Worm (Caenorhabditis elegans) whole organism, early embryonic: ENCODE measurements around the gene kup-1.
A peak's percentile ranks its signal among the peaks of the same experiment; 100 is the strongest.

Source experiments
- B0310.2 ChIP-seq: sonication (generic microtip); optimal IDR thresholded peaks from 2 replicates; lab custom pipeline; 2016; ENCODE audit warnings: mild to moderate bottlenecking, missing genetic modification characterization, missing compliant biosample characterization
- F13C5.2 ChIP-seq: sonication (generic microtip); optimal IDR thresholded peaks from 2 replicates; lab custom pipeline; 2017; ENCODE audit warnings: mild to moderate bottlenecking, missing genetic modification characterization, inconsistent platforms, missing compliant biosample characterization
- aly-1 ChIP-seq: sonication (generic microtip); optimal IDR thresholded peaks from 2 replicates; lab custom pipeline; 2016; ENCODE audit warnings: missing genetic modification characterization, missing compliant biosample characterization
- ama-1 ChIP-seq: fragments of 150-350 bp; optimal IDR thresholded peaks from 2 replicates; lab custom pipeline; 2014
- ceh-13 ChIP-seq: fragments of 200-800 bp; sonication (Bioruptor generic); optimal IDR thresholded peaks from 2 replicates; lab custom pipeline; 2018; ENCODE audit warnings: mild to moderate bottlenecking, missing genetic modification characterization, missing compliant biosample characterization
- ceh-36 ChIP-seq: sonication (generic microtip); optimal IDR thresholded peaks from 2 replicates; lab custom pipeline; 2016; ENCODE audit warnings: missing genetic modification characterization, inconsistent platforms, missing compliant biosample characterization
- ets-7 ChIP-seq: sonication (generic microtip); optimal IDR thresholded peaks from 2 replicates; lab custom pipeline; 2016; ENCODE audit warnings: missing genotype, missing genetic modification characterization, missing compliant biosample characterization
- flt-1 ChIP-seq: fragments of 200-800 bp; sonication (Bioruptor generic); IDR thresholded peaks from 2 replicates; pipeline ENCODE4 v1.3.6; 2022; ENCODE audit warnings: missing genetic modification characterization, missing compliant biosample characterization
- hmbx-1 ChIP-seq: sonication (generic microtip); optimal IDR thresholded peaks from 2 replicates; lab custom pipeline; 2016; ENCODE audit warnings: mild to moderate bottlenecking, missing genetic modification characterization, missing compliant biosample characterization
- hmg-4 ChIP-seq: fragments of 200-800 bp; sonication (Bioruptor generic); optimal IDR thresholded peaks from 2 replicates; lab custom pipeline; 2018; ENCODE audit warnings: mild to moderate bottlenecking, missing genetic modification characterization, missing compliant biosample characterization
- hnd-1 ChIP-seq: sonication (generic microtip); optimal IDR thresholded peaks from 2 replicates; lab custom pipeline; 2016; ENCODE audit warnings: missing genetic modification characterization, missing compliant biosample characterization
- pes-1 ChIP-seq: fragments of 200-800 bp; sonication (Bioruptor generic); IDR thresholded peaks from 2 replicates; pipeline ENCODE4 v1.3.6; 2022; ENCODE audit warnings: missing genetic modification reagents, missing genetic modification characterization, missing compliant biosample characterization
- scrt-1 ChIP-seq: fragments of 200-800 bp; sonication (Bioruptor generic); IDR thresholded peaks from 2 replicates; pipeline ENCODE4 v1.3.6; 2022; ENCODE audit warnings: missing genetic modification characterization, missing compliant biosample characterization
- sea-1 ChIP-seq: fragments of 200-800 bp; sonication (Bioruptor generic); conservative IDR thresholded peaks from 2 replicates; pipeline ENCODE4 v1.3.6; 2022; ENCODE audit warnings: missing genetic modification characterization, missing compliant biosample characterization
- tbx-11 ChIP-seq: fragments of 200-800 bp; sonication (Bioruptor generic); IDR thresholded peaks from 2 replicates; pipeline ENCODE4 v1.3.6; 2022; ENCODE audit warnings: missing genetic modification characterization, missing compliant biosample characterization
- tbx-37 ChIP-seq: fragments of 200-800 bp; sonication (Bioruptor generic); conservative IDR thresholded peaks from 2 replicates; pipeline ENCODE4 v1.3.6; 2022; ENCODE audit warnings: missing genetic modification reagents, missing genetic modification characterization, missing compliant biosample characterization
- tra-4 ChIP-seq: sonication (generic microtip); optimal IDR thresholded peaks from 2 replicates; lab custom pipeline; 2017; ENCODE audit warnings: missing genetic modification characterization, missing compliant biosample characterization

Gene kup-1

DNA sequence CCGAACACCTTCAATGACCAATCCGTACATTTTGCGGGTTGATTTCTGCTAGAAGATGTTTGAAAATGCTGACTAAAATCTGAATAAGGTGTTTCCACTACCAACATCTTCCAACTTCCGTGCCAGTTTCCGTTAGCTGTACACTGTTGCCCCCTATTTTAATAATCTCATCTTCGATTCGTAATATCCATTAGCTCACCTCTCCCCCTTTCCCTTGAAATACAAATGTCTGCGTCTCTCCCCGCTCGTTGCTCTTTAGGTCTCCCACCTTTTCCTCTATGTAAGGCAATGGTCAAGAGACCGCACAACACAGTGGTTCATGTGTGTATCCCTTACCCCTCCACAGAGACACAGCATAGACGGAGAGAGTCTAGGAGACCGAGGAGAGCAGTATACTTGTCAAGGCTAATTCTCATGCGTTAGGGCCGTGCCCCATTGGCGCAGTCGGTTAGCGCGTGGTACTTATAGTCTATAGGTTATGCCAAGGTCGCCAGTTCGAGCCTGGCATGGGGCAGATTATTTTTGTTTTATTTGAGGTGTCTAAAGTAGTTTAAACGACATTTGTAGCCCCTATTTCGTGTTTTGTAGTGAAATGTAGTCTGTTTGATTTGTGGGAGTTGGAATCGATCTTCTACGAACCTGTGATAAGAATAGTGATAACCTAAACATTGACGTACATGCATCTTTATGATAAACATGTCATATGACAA, 38.8 kb downstream of the kup-1 start, which contains the start of gene gcy-33:
TSS of gene gcy-33 (minus strand) at position 51 of the 710 bp plus-strand sequence.
- TF ChIP-seq sea-1 (GFP tag; lab: Robert Waterston, UW) (peak; percentile 93), flt-1 (GFP tag; lab: Robert Waterston, UW) (peak; percentile 98), hmbx-1 (tag; lab: Kevin White, UChicago) (peak; percentile 89), ama-1 (lab: Kevin White, UChicago) (no peak), tra-4 (tag; lab: Kevin White, UChicago) (peak; percentile 93), tbx-11 (GFP tag; lab: Robert Waterston, UW) (peak; percentile 98), ceh-13 (GFP tag; lab: Kevin White, UChicago) (peak; percentile 94), F13C5.2 (tag; lab: Kevin White, UChicago) (peak; percentile 97), pes-1 (peak; percentile 98), ets-7 (tag; lab: Kevin White, UChicago) (peak; percentile 93), scrt-1 (GFP tag; lab: Robert Waterston, UW) (peak; percentile 98), hnd-1 (tag; lab: Kevin White, UChicago) (peak; percentile 89), ceh-36 (tag; lab: Kevin White, UChicago) (peak; percentile 97), tbx-37 (GFP tag; lab: Robert Waterston, UW) (peak; percentile 98), aly-1 (tag; lab: Kevin White, UChicago) (peak; percentile 98), B0310.2 (peak; percentile 96), hmg-4 (GFP tag; lab: Kevin White, UChicago) (peak; percentile 99)

DNA sequence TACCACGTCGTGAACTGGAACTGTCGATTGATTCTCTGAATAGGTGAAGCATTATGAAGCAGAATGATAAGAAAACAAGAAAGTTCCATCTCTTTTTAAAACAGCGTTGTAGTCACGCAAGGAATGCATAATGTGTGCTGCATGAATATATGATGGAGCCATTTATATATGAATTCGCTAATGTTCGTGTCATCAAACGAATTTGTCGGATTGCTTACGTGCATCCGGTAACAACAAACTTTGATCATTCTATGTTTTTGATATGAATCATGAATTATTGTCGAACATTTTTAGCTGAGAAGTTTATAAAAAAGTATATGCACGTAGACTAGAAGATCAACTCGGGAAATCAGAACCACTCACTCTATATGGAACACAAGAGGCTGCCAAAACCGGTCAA, 43.3 kb downstream of the kup-1 start:
- TF ChIP-seq hnd-1 (tag; lab: Kevin White, UChicago) (no peak), ama-1 (lab: Kevin White, UChicago) (no peak), tbx-37 (GFP tag; lab: Robert Waterston, UW) (no peak), aly-1 (tag; lab: Kevin White, UChicago) (no peak), scrt-1 (GFP tag; lab: Robert Waterston, UW) (no peak), flt-1 (GFP tag; lab: Robert Waterston, UW) (no peak), B0310.2 (no peak), sea-1 (GFP tag; lab: Robert Waterston, UW) (no peak), hmg-4 (GFP tag; lab: Kevin White, UChicago) (no peak), tbx-11 (GFP tag; lab: Robert Waterston, UW) (no peak), tra-4 (tag; lab: Kevin White, UChicago) (no peak), ets-7 (tag; lab: Kevin White, UChicago) (no peak), ceh-36 (tag; lab: Kevin White, UChicago) (no peak), pes-1 (no peak), hmbx-1 (tag; lab: Kevin White, UChicago) (no peak), ceh-13 (GFP tag; lab: Kevin White, UChicago) (no peak), F13C5.2 (tag; lab: Kevin White, UChicago) (no peak)

- TF ChIP-seq hmbx-1 (tag; lab: Kevin White, UChicago) (no peak), scrt-1 (GFP tag; lab: Robert Waterston, UW) (no peak), ceh-13 (GFP tag; lab: Kevin White, UChicago) (no peak), hmg-4 (GFP tag; lab: Kevin White, UChicago) (no peak), ceh-36 (tag; lab: Kevin White, UChicago) (no peak), tbx-37 (GFP tag; lab: Robert Waterston, UW) (no peak), sea-1 (GFP tag; lab: Robert Waterston, UW) (no peak), F13C5.2 (tag; lab: Kevin White, UChicago) (no peak), flt-1 (GFP tag; lab: Robert Waterston, UW) (no peak), B0310.2 (no peak), ama-1 (lab: Kevin White, UChicago) (no peak), pes-1 (no peak), tbx-11 (GFP tag; lab: Robert Waterston, UW) (no peak), hnd-1 (tag; lab: Kevin White, UChicago) (no peak), aly-1 (tag; lab: Kevin White, UChicago) (no peak), ets-7 (tag; lab: Kevin White, UChicago) (no peak), tra-4 (tag; lab: Kevin White, UChicago) (no peak)
Measured at ce11 chrV:11995862-11996261, 44.8 kb downstream of the kup-1 start, which contains the start of gene C52E4.12. C52E4.12 (plus strand) TSS chrV:11996162.

DNA sequence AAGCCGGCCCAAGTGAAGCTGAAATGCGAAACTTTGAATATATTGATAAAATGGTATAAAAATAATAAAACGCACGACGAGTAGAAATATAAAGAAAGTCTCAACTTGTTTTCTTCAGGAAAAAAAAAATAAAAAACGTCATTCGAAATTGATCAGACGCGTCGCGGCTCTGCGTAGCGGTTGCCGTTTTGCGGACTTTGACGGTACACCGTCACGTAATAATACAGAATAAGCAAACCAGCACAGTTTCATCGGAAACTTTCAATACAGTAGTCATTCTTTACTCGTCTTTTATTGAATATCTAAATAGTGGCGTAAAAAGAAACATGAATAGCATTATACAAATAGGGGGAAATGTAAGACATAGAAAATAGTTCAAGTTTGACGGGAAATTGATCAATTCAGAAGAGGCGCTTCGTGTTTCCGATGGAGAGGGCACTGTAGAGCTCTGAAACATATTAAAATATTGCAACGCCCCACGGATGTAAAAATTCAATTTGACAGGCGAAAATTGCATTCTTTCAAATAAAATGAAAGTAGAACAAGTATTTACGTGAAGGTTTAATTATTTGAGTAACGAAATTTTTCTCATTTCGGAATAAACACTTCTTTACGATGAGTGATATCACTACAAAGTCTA, 46.8 kb downstream of the kup-1 start, which contains the start of the genes cyl-1 and C52E4.7:
TSS of gene cyl-1 (minus strand) at position 18 of the 640 bp plus-strand sequence.
TSS of gene C52E4.7 (plus strand) at position 590 of the 640 bp plus-strand sequence.
- TF ChIP-seq flt-1 (GFP tag; lab: Robert Waterston, UW) = no peak
- TF ChIP-seq F13C5.2 (tag; lab: Kevin White, UChicago) = no peak
- TF ChIP-seq ceh-36 (tag; lab: Kevin White, UChicago) = no peak
- no peak for TF ChIP-seq ama-1 (lab: Kevin White, UChicago)
- TF ChIP-seq tbx-11 (GFP tag; lab: Robert Waterston, UW) = no peak
- no peak for TF ChIP-seq scrt-1 (GFP tag; lab: Robert Waterston, UW)
- TF ChIP-seq hmbx-1 (tag; lab: Kevin White, UChicago) = no peak
- TF ChIP-seq hnd-1 (tag; lab: Kevin White, UChicago) = no peak
- no peak for TF ChIP-seq hmg-4 (GFP tag; lab: Kevin White, UChicago)
- no peak for TF ChIP-seq tra-4 (tag; lab: Kevin White, UChicago)
- TF ChIP-seq ceh-13 (GFP tag; lab: Kevin White, UChicago) = no peak
- TF ChIP-seq tbx-37 (GFP tag; lab: Robert Waterston, UW) = no peak
- no peak for TF ChIP-seq sea-1 (GFP tag; lab: Robert Waterston, UW)
- TF ChIP-seq ets-7 (tag; lab: Kevin White, UChicago) = no peak
- no peak for TF ChIP-seq pes-1
- TF ChIP-seq aly-1 (tag; lab: Kevin White, UChicago) = no peak

DNA sequence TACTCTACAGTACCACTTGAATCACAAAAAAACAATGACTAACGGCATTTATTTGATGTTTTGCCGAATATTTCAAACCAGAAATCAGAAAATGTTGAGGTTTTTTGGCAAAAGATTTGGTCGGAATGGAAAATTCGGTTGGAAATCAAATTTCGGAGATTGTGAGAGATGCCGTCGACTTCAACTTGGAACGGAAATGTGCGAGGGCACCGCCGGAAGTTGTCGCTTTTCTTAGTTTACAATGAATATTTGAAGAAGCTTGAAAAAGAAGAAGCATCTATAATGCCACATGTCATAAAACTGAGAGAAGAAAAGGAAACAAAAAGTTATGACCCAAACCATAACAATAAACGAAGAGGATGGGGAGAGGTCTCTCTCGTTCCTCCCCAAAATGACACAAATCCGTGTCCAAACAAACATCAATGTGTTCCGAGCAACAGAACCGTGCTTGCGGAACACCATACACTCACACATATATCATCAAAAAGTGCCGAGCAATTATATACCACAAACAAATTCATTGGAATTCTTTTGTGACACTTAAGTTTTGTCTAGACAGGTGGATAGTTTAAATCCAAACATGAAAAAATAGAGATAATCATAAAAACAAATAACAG, 50.1 kb downstream of the kup-1 start:
- no peak for TF ChIP-seq hmg-4 (GFP tag; lab: Kevin White, UChicago)
- no peak for TF ChIP-seq tra-4 (tag; lab: Kevin White, UChicago)
- TF ChIP-seq tbx-37 (GFP tag; lab: Robert Waterston, UW) = no peak
- TF ChIP-seq F13C5.2 (tag; lab: Kevin White, UChicago) = no peak
- TF ChIP-seq ceh-36 (tag; lab: Kevin White, UChicago) = no peak
- TF ChIP-seq ceh-13 (GFP tag; lab: Kevin White, UChicago) = no peak
- TF ChIP-seq scrt-1 (GFP tag; lab: Robert Waterston, UW) = no peak
- no peak for TF ChIP-seq ama-1 (lab: Kevin White, UChicago)
